Worm (Caenorhabditis elegans): ENCODE data around the gene osta-3.

osta-3 gene

DNA sequence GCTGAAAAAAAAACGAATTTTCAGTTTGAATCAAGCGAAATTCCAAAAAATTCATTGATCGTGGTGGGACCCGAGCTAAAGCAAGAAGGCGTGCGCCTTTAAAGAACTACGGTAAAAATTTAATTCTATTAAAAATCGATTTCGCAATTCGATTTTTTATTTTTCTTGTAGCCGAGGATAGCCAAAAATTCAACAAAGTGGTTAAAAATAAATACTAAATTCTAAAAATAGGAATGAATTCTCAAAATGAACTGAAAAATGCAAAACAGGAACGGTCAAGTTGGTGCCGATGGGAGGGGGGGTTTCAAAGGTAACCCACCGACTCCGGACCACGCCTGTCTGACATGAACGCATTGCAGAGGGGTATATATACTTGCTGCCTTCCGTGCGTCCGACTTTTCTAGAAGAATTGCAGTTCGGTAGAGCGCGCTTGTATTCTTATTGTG lies 11.2 kb upstream of the osta-3 start:
- peak; percentile 83 for TF ChIP-seq sea-1 (GFP tag; conservative IDR thresholded peaks at IDR 0.05)
- TF ChIP-seq flt-1 (GFP tag; IDR thresholded peaks at IDR 0.05) = peak; percentile 54
- peak; percentile 75 for TF ChIP-seq pes-1 (GFP tag; IDR thresholded peaks at IDR 0.05)
- TF ChIP-seq tbx-37 (GFP tag; conservative IDR thresholded peaks at IDR 0.05) = 0 out of 2 replicates have a peak, but pooled peaks have one; percentile 38
- no peak for TF ChIP-seq hnd-1 (tag; optimal IDR thresholded peaks at IDR 0.05)

ce11 chrII:14802527-14802926 lies 9.8 kb upstream of the osta-3 start:
- TF ChIP-seq pes-1 (GFP tag; IDR thresholded peaks at IDR 0.05) (peak; percentile 72), tbx-11 (GFP tag; IDR thresholded peaks at IDR 0.05) (peak; percentile 64), flt-1 (GFP tag; IDR thresholded peaks at IDR 0.05) (0 out of 2 replicates have a peak, but pooled peaks have one; percentile 16)

DNA sequence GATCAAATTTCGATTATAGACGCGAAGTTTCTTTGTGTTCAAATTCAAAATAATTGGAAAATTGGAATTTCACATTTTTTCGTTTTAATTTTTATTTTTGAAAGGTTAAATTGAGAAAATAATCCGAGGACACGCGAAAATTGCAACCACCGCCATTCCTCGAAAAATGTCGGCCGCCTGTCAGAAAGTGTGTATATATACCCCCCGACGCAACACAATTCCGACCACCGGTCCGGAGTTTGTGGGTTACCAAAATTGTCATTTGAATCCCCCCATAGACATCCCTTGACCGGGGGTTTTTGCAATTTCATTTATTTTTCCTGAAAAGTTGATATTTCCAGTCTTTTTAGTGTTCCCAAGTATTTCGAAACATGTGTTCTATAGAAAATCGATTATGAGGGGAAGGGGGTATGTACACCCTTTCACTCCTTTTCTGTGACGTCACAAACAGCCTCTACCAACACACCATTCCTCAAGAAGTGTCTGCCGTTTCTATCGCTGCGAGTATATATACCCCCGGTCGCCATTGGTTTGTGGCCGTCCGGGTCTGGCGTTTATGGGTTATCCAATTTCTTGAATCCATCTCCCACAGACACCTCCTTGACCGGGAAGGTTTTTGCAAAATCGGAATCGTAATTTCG lies 8.0 kb upstream of the osta-3 start, which contains the start of gene W01D2.3:
Gene W01D2.3 (minus strand): TSS at position 51 of the 641 bp plus-strand sequence.
- TF ChIP-seq B0310.2 (tag; optimal IDR thresholded peaks at IDR 0.05) (peak; percentile 95), flt-1 (GFP tag; IDR thresholded peaks at IDR 0.05) (peak; percentile 79), hmbx-1 (tag; optimal IDR thresholded peaks at IDR 0.05) (peak; percentile 65), sea-1 (GFP tag; conservative IDR thresholded peaks at IDR 0.05) (peak; percentile 88), ceh-13 (GFP tag; optimal IDR thresholded peaks at IDR 0.05) (peak; percentile 91), tbx-11 (GFP tag; IDR thresholded peaks at IDR 0.05) (peak; percentile 85), aly-1 (tag; optimal IDR thresholded peaks at IDR 0.05) (peak; percentile 91), tra-4 (tag; optimal IDR thresholded peaks at IDR 0.05) (peak; percentile 88), ceh-36 (tag; optimal IDR thresholded peaks at IDR 0.05) (peak; percentile 82), ama-1 (optimal IDR thresholded peaks at IDR 0.05) (no peak), hnd-1 (tag; optimal IDR thresholded peaks at IDR 0.05) (peak; percentile 79), scrt-1 (GFP tag; IDR thresholded peaks at IDR 0.05) (peak; percentile 84), tbx-37 (GFP tag; conservative IDR thresholded peaks at IDR 0.05) (peak; percentile 67), hmg-4 (GFP tag; optimal IDR thresholded peaks at IDR 0.05) (peak; percentile 98), ets-7 (tag; optimal IDR thresholded peaks at IDR 0.05) (peak; percentile 90), pes-1 (GFP tag; IDR thresholded peaks at IDR 0.05) (peak; percentile 91), F13C5.2 (tag; optimal IDR thresholded peaks at IDR 0.05) (peak; percentile 89)

DNA sequence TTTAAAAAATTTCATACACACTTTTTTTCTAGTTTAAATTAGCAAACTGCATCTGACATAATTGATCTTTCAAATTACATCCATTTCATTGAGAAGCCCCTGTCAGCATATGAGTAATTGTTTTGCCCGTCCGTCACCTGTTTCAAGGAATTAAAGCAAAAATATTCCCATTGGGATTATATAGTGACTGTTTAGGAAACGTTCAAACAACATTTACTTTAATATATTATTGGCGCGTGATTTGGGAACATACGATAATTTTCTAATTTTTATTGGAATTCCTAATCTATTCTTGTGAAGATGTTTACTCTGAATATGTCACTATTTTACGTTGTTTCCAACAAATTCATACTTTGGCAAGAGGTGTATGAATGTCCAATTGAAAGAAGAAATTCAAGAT lies 6.6 kb upstream of the osta-3 start, which contains the start of gene srt-11:
Gene srt-11 (plus strand): TSS at position 301 of the 400 bp plus-strand sequence.
- TF ChIP-seq scrt-1 (GFP tag; IDR thresholded peaks at IDR 0.05) = no peak
- TF ChIP-seq hmg-4 (GFP tag; optimal IDR thresholded peaks at IDR 0.05) = no peak
- TF ChIP-seq hmbx-1 (tag; optimal IDR thresholded peaks at IDR 0.05) = no peak
- TF ChIP-seq pes-1 (GFP tag; IDR thresholded peaks at IDR 0.05) = no peak
- TF ChIP-seq ceh-13 (GFP tag; optimal IDR thresholded peaks at IDR 0.05) = no peak
- TF ChIP-seq ets-7 (tag; optimal IDR thresholded peaks at IDR 0.05) = no peak
- no peak for TF ChIP-seq B0310.2 (tag; optimal IDR thresholded peaks at IDR 0.05)
- TF ChIP-seq tbx-11 (GFP tag; IDR thresholded peaks at IDR 0.05) = no peak
- no peak for TF ChIP-seq tra-4 (tag; optimal IDR thresholded peaks at IDR 0.05)
- no peak for TF ChIP-seq ceh-36 (tag; optimal IDR thresholded peaks at IDR 0.05)
- no peak for TF ChIP-seq ama-1 (optimal IDR thresholded peaks at IDR 0.05)
- no peak for TF ChIP-seq hnd-1 (tag; optimal IDR thresholded peaks at IDR 0.05)
- TF ChIP-seq aly-1 (tag; optimal IDR thresholded peaks at IDR 0.05) = no peak
- no peak for TF ChIP-seq F13C5.2 (tag; optimal IDR thresholded peaks at IDR 0.05)
- TF ChIP-seq tbx-37 (GFP tag; conservative IDR thresholded peaks at IDR 0.05) = no peak
- TF ChIP-seq flt-1 (GFP tag; IDR thresholded peaks at IDR 0.05) = no peak
- TF ChIP-seq sea-1 (GFP tag; conservative IDR thresholded peaks at IDR 0.05) = no peak

DNA sequence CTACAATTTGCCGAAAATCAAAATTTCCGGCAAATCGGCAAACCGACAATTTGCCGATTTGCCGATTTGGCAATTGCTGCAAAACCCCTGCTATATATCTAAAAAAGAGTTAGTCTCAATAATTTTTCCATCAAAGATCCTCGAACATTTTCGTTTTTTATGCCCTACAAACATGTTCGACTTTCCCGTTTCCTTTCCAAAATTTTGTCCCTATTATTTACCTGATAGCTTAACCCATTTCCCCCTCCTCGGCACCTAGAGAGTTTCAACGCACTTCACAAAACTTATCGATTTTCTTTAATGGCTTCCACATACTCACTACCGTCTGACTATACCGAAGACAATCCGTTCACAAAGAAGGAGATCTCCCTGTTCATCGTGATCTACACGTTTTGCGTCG lies 3.6 kb upstream of the osta-3 start, which contains the start of gene W01D2.6:
Gene W01D2.6 (plus strand): TSS at position 301 of the 400 bp plus-strand sequence.
- TF ChIP-seq flt-1 (GFP tag; IDR thresholded peaks at IDR 0.05) (no peak), B0310.2 (tag; optimal IDR thresholded peaks at IDR 0.05) (no peak), hmg-4 (GFP tag; optimal IDR thresholded peaks at IDR 0.05) (no peak), tra-4 (tag; optimal IDR thresholded peaks at IDR 0.05) (no peak), ets-7 (tag; optimal IDR thresholded peaks at IDR 0.05) (no peak), tbx-11 (GFP tag; IDR thresholded peaks at IDR 0.05) (no peak), aly-1 (tag; optimal IDR thresholded peaks at IDR 0.05) (no peak), pes-1 (GFP tag; IDR thresholded peaks at IDR 0.05) (no peak), tbx-37 (GFP tag; conservative IDR thresholded peaks at IDR 0.05) (no peak), hmbx-1 (tag; optimal IDR thresholded peaks at IDR 0.05) (no peak), ceh-13 (GFP tag; optimal IDR thresholded peaks at IDR 0.05) (no peak), hnd-1 (tag; optimal IDR thresholded peaks at IDR 0.05) (no peak), ama-1 (optimal IDR thresholded peaks at IDR 0.05) (no peak), sea-1 (GFP tag; conservative IDR thresholded peaks at IDR 0.05) (no peak), F13C5.2 (tag; optimal IDR thresholded peaks at IDR 0.05) (no peak)

- TF ChIP-seq ets-7 (tag; optimal IDR thresholded peaks at IDR 0.05) = no peak
- TF ChIP-seq ama-1 (optimal IDR thresholded peaks at IDR 0.05) = no peak
- TF ChIP-seq F13C5.2 (tag; optimal IDR thresholded peaks at IDR 0.05) = no peak
- no peak for TF ChIP-seq pes-1 (GFP tag; IDR thresholded peaks at IDR 0.05)
- no peak for TF ChIP-seq hmbx-1 (tag; optimal IDR thresholded peaks at IDR 0.05)
- no peak for TF ChIP-seq ceh-36 (tag; optimal IDR thresholded peaks at IDR 0.05)
- no peak for TF ChIP-seq aly-1 (tag; optimal IDR thresholded peaks at IDR 0.05)
- TF ChIP-seq hmg-4 (GFP tag; optimal IDR thresholded peaks at IDR 0.05) = no peak
- no peak for TF ChIP-seq flt-1 (GFP tag; IDR thresholded peaks at IDR 0.05)
- no peak for TF ChIP-seq tbx-37 (GFP tag; conservative IDR thresholded peaks at IDR 0.05)
- no peak for TF ChIP-seq scrt-1 (GFP tag; IDR thresholded peaks at IDR 0.05)
- no peak for TF ChIP-seq hnd-1 (tag; optimal IDR thresholded peaks at IDR 0.05)
- no peak for TF ChIP-seq B0310.2 (tag; optimal IDR thresholded peaks at IDR 0.05)
- no peak for TF ChIP-seq tbx-11 (GFP tag; IDR thresholded peaks at IDR 0.05)
- TF ChIP-seq ceh-13 (GFP tag; optimal IDR thresholded peaks at IDR 0.05) = no peak
- no peak for TF ChIP-seq tra-4 (tag; optimal IDR thresholded peaks at IDR 0.05)
- TF ChIP-seq sea-1 (GFP tag; conservative IDR thresholded peaks at IDR 0.05) = no peak
Measured at ce11 chrII:14810609-14811008, 1.7 kb upstream of the osta-3 start.

DNA sequence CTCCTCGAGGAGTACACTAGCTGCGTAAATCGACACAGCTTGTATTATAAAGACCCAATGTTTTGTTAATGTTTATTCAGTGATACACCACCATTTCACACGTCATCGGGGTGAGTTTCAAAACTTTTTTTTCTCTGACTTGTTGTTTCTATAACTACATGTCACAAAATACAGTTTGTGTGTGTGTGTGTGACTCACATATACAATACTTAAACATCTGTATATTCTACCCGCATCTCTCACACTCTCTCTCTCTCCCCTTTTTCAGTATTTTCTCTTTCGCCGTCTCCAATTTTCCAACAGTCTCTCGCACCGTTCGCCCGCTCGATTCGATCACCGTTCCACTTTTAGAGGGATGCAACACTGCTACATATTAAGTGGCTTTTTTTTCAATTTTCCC lies 859 bp upstream of the osta-3 start:
- TF ChIP-seq F13C5.2 (tag; optimal IDR thresholded peaks at IDR 0.05) (no peak), pes-1 (GFP tag; IDR thresholded peaks at IDR 0.05) (no peak), ceh-13 (GFP tag; optimal IDR thresholded peaks at IDR 0.05) (no peak), ama-1 (optimal IDR thresholded peaks at IDR 0.05) (no peak), hmg-4 (GFP tag; optimal IDR thresholded peaks at IDR 0.05) (no peak), hmbx-1 (tag; optimal IDR thresholded peaks at IDR 0.05) (no peak), aly-1 (tag; optimal IDR thresholded peaks at IDR 0.05) (no peak), ets-7 (tag; optimal IDR thresholded peaks at IDR 0.05) (no peak), B0310.2 (tag; optimal IDR thresholded peaks at IDR 0.05) (no peak), tbx-37 (GFP tag; conservative IDR thresholded peaks at IDR 0.05) (no peak), flt-1 (GFP tag; IDR thresholded peaks at IDR 0.05) (no peak), scrt-1 (GFP tag; IDR thresholded peaks at IDR 0.05) (no peak), tra-4 (tag; optimal IDR thresholded peaks at IDR 0.05) (no peak), tbx-11 (GFP tag; IDR thresholded peaks at IDR 0.05) (no peak)
